Worm (Caenorhabditis elegans): ENCODE data around the gene F01D4.8.

Gene F01D4.8

DNA sequence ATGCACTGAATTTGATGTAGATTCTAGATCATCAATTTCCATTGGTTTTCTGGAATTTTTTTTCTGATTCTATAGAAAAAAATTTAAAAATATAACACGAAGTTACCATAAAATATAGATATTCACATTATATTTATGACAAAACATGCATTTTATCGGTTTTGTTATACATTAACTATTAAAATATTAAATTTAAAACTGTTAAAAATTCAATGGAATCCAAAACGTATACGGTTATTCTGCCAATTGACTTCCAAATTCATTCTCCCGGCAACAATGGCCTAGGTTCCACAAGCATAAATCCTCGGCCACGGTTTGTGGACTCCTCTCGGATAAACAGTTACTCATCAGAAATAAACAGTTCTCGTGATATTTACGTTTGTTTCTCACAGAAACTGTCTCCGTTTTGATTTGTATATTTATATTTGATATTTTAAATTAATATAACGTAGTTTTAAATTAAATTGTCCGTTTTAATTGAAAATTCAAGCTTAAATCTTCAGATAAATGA lies 30.8 kb upstream of the F01D4.8 start, which contains the start of the genes F01D4.5 and ced-5:
Gene F01D4.5 (minus strand): TSS at position 51 of the 511 bp plus-strand sequence.
Gene ced-5 (plus strand): TSS at position 504 of the 511 bp plus-strand sequence.
- no peak for TF ChIP-seq elt-1 (tag; optimal IDR thresholded peaks at IDR 0.05; ENCODE audit: borderline replicate concordance, insufficient read depth)
- no peak for TF ChIP-seq nhr-2 (tag; optimal IDR thresholded peaks at IDR 0.05)
- peak; percentile 54 for TF ChIP-seq sptf-1 (tag; optimal IDR thresholded peaks at IDR 0.05)
- no peak for TF ChIP-seq nhr-76 (tag; optimal IDR thresholded peaks at IDR 0.05)
- no peak for TF ChIP-seq flh-1 (GFP tag; optimal IDR thresholded peaks at IDR 0.05)
- TF ChIP-seq lin-32 (GFP tag; optimal IDR thresholded peaks at IDR 0.05), result no peak
- TF ChIP-seq ceh-83 (GFP tag; optimal IDR thresholded peaks at IDR 0.05), result no peak
- peak; percentile 25 for TF ChIP-seq pha-4 (tag; optimal IDR thresholded peaks at IDR 0.05)
- no peak for TF ChIP-seq mab-5 (tag; optimal IDR thresholded peaks at IDR 0.05)
- no peak for TF ChIP-seq hlh-1 (tag; optimal IDR thresholded peaks at IDR 0.05)
- TF ChIP-seq nhr-237 (tag; optimal IDR thresholded peaks at IDR 0.05), result no peak
- TF ChIP-seq M03D4.4 (tag; optimal IDR thresholded peaks at IDR 0.05), result peak; percentile 22
- TF ChIP-seq lsy-2 (tag; optimal IDR thresholded peaks at IDR 0.05), result no peak
- TF ChIP-seq ceh-43 (GFP tag; optimal IDR thresholded peaks at IDR 0.05), result no peak
- TF ChIP-seq ces-1 (GFP tag; optimal IDR thresholded peaks at IDR 0.05), result peak; percentile 39
- no peak for TF ChIP-seq unc-120 (tag; optimal IDR thresholded peaks at IDR 0.05; ENCODE audit: poor library complexity, severe bottlenecking)
- no peak for TF ChIP-seq blmp-1 (tag; optimal IDR thresholded peaks at IDR 0.05)
- TF ChIP-seq ztf-11 (tag; optimal IDR thresholded peaks at IDR 0.05), result no peak
- peak; percentile 36 for TF ChIP-seq cnd-1 (tag; optimal IDR thresholded peaks at IDR 0.05)
- no peak for TF ChIP-seq nhr-12 (tag; optimal IDR thresholded peaks at IDR 0.05)
- no peak for TF ChIP-seq zip-8 (tag; optimal IDR thresholded peaks at IDR 0.05)
- no peak for TF ChIP-seq drap-1 (GFP tag; optimal IDR thresholded peaks at IDR 0.05)
- TF ChIP-seq mep-1 (tag; optimal IDR thresholded peaks at IDR 0.05), result peak; percentile 24
- no peak for TF ChIP-seq mls-2 (tag; optimal IDR thresholded peaks at IDR 0.05)
- TF ChIP-seq elt-3 (tag; optimal IDR thresholded peaks at IDR 0.05), result no peak
- no peak for TF ChIP-seq sem-2 (GFP tag; optimal IDR thresholded peaks at IDR 0.05)
- TF ChIP-seq unc-62 (GFP tag; optimal IDR thresholded peaks at IDR 0.05), result no peak
- TF ChIP-seq snpc-4 (tag; optimal IDR thresholded peaks at IDR 0.05), result no peak
- no peak for TF ChIP-seq bed-3 (GFP tag; optimal IDR thresholded peaks at IDR 0.05)
- no peak for TF ChIP-seq ceh-39 (tag; optimal IDR thresholded peaks at IDR 0.05)
- TF ChIP-seq unc-39 (tag; optimal IDR thresholded peaks at IDR 0.05), result no peak
- TF ChIP-seq ham-2 (GFP tag; optimal IDR thresholded peaks at IDR 0.05), result no peak
- TF ChIP-seq nhr-28 (tag; optimal IDR thresholded peaks at IDR 0.05), result no peak
- TF ChIP-seq tbx-8 (GFP tag; optimal IDR thresholded peaks at IDR 0.05), result no peak
- peak; percentile 33 for TF ChIP-seq lin-13 (tag; optimal IDR thresholded peaks at IDR 0.05)

DNA sequence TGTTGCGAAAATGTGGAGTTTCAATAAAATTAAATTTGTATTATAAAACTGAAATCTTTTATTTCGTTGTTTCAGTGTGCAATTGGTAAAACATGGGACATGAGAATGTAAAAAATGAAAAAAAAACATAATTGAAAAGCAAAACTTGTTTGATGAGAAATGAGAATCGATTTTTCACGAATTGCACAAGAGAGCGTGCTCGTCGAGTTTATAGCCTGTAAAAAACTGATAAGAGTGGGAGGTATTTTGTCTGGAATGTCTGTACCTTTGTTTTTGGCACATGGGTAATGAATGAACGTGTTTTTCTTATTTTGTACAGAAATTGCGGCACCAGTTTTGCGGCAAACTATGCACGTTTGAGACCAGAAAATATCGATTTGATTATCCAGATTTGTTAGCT lies 29.7 kb upstream of the F01D4.8 start:
- TF ChIP-seq sem-2 (GFP tag; optimal IDR thresholded peaks at IDR 0.05), result no peak
- TF ChIP-seq unc-120 (tag; optimal IDR thresholded peaks at IDR 0.05; ENCODE audit: poor library complexity, severe bottlenecking), result no peak
- no peak for TF ChIP-seq ztf-11 (tag; optimal IDR thresholded peaks at IDR 0.05)

- TF ChIP-seq sptf-1 (tag; optimal IDR thresholded peaks at IDR 0.05) (peak; percentile 21), pha-4 (tag; optimal IDR thresholded peaks at IDR 0.05) (no peak), sem-2 (GFP tag; optimal IDR thresholded peaks at IDR 0.05) (no peak), ham-2 (GFP tag; optimal IDR thresholded peaks at IDR 0.05) (no peak), ces-1 (GFP tag; optimal IDR thresholded peaks at IDR 0.05) (peak; percentile 88)
Observed at ce11 chrIV:10481695-10482094, 28.8 kb upstream of the F01D4.8 start, which contains the start of gene egl-21. TSS of gene egl-21 (minus strand) at chrIV:10481844.

DNA sequence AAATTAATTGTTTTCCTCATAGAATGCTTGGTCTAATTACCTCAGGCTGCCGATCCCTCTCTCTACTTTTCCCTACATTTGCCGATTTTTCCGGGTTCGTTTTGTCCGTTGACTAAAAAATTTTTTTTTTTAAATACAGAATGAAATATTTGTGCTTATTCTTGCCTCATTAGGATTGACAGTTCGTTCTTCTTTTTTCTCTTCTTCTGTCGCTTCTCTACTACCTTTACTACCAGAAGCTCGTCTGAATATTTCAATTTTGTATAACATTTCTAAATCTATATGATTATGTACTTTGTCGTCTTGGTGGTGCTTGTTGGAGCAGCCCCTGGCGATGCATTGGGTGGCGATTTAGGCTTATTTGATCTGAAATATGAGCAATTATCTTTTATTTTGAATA lies 22.3 kb upstream of the F01D4.8 start:
- TF ChIP-seq bed-3 (GFP tag; optimal IDR thresholded peaks at IDR 0.05) (no peak), unc-39 (tag; optimal IDR thresholded peaks at IDR 0.05) (no peak)
